Fruit fly (Drosophila melanogaster) whole organism, wandering third instar larva: Measurements from ENCODE around the gene Tango6.

Experiments used
- Dif ChIP-seq: fragments of 200-275, 200-300 bp; sonication (Bioruptor generic); optimal IDR thresholded peaks from 2 replicates; lab custom pipeline; 2018; ENCODE audit warnings: missing biosample characterization, missing genetic modification characterization; ENCODE audit not compliant: partially characterized antibody
- Hnf4 ChIP-seq: fragments of 200-800 bp; sonication (Bioruptor generic); optimal IDR thresholded peaks from 2 replicates; lab custom pipeline; 2016; ENCODE audit warnings: missing biosample characterization, mild to moderate bottlenecking, missing genetic modification characterization
- Myc ChIP-seq: fragments of >200 bp; optimal IDR thresholded peaks from 2 replicates; lab custom pipeline; 2017
- OdsH ChIP-seq: fragments of 200-800 bp; sonication (Bioruptor generic); optimal IDR thresholded peaks from 2 replicates; lab custom pipeline; 2016; ENCODE audit warnings: missing biosample characterization, mild to moderate bottlenecking, missing genetic modification characterization
- brk ChIP-seq: fragments of 200-800 bp; sonication (Bioruptor generic); optimal IDR thresholded peaks from 2 replicates; lab custom pipeline; 2016; ENCODE audit warnings: missing biosample characterization, mild to moderate bottlenecking, missing genetic modification characterization
- dl ChIP-seq, 2 experiments: fragments of 175-275, 200-275 bp in 1 of 2; fragments of 200-275 bp in 1 of 2; sonication (Bioruptor generic); optimal IDR thresholded peaks; lab custom pipeline; 2018; ENCODE audit warnings: mild to moderate bottlenecking in 2 of 2, missing biosample characterization in 2 of 2, missing genetic modification characterization in 2 of 2, moderate library complexity in 2 of 2; ENCODE audit not compliant: partially characterized antibody in 2 of 2, insufficient read depth in 1 of 2
- dmrt93B ChIP-seq: fragments of 200-800 bp; sonication (Bioruptor generic); optimal IDR thresholded peaks from 2 replicates; lab custom pipeline; 2018; ENCODE audit warnings: missing biosample characterization, mild to moderate bottlenecking, missing genetic modification characterization
- ey ChIP-seq: fragments of 200-800 bp; sonication (Bioruptor generic); optimal IDR thresholded peaks from 2 replicates; lab custom pipeline; 2016; ENCODE audit warnings: missing biosample characterization, missing genetic modification characterization
- lola ChIP-seq: fragments of >200 bp; optimal IDR thresholded peaks from 2 replicates; lab custom pipeline; 2017; ENCODE audit warnings: missing biosample characterization, missing genetic modification characterization
- psq ChIP-seq: fragments of 200-800 bp; sonication (Bioruptor generic); optimal IDR thresholded peaks from 3 replicates; lab custom pipeline; 2017; ENCODE audit warnings: missing biosample characterization, mild to moderate bottlenecking, missing genetic modification characterization, moderate library complexity
- sv ChIP-seq: fragments of 200-800 bp; sonication (Bioruptor generic); optimal IDR thresholded peaks from 3 replicates; lab custom pipeline; 2016; ENCODE audit warnings: missing biosample characterization, missing genetic modification characterization
- usp ChIP-seq: fragments of >200 bp; optimal IDR thresholded peaks from 2 replicates; lab custom pipeline; 2017; ENCODE audit warnings: missing biosample characterization, missing genetic modification characterization

dm6 chr2L:18954255-18954715 lies 14.5 kb upstream of the Tango6 start, which contains the start of gene CG10621:
- no peak for TF ChIP-seq ey (GFP tag; lab: Kevin White, UChicago)
- no peak for TF ChIP-seq psq (GFP tag; lab: Kevin White, UChicago)
- no peak for TF ChIP-seq lola (GFP tag; lab: Kevin White, UChicago)
- no peak for TF ChIP-seq brk (GFP tag; lab: Kevin White, UChicago)
- no peak for TF ChIP-seq sv (GFP tag; lab: Kevin White, UChicago)
- TF ChIP-seq Dif (GFP tag; lab: Kevin White, UChicago) = peak; percentile 18
- no peak for TF ChIP-seq usp (GFP tag; lab: Kevin White, UChicago)
- no peak for TF ChIP-seq Myc (lab: Kevin White, UChicago)
- TF ChIP-seq dmrt93B (GFP tag; lab: Kevin White, UChicago) = no peak
- peak; percentile 65 for TF ChIP-seq Hnf4 (GFP tag; lab: Kevin White, UChicago)
- no peak for TF ChIP-seq OdsH (GFP tag; lab: Kevin White, UChicago)
- TF ChIP-seq dl (GFP tag; optimal IDR thresholded peaks at IDR 0.05; lab: Kevin White, UChicago; ENCODE audit: insufficient read depth in 1 of 2, partially characterized antibody in 2 of 2) = no peak
